Worm (Caenorhabditis elegans) whole organism, early embryonic: Measurements from ENCODE around the gene bcl-7.

Experiments
- B0310.2 ChIP-seq: sonication (generic microtip); optimal IDR thresholded peaks from 2 replicates; lab custom pipeline; 2016; ENCODE audit warnings: mild to moderate bottlenecking, missing genetic modification characterization, missing compliant biosample characterization
- F13C5.2 ChIP-seq: sonication (generic microtip); optimal IDR thresholded peaks from 2 replicates; lab custom pipeline; 2017; ENCODE audit warnings: mild to moderate bottlenecking, missing genetic modification characterization, inconsistent platforms, missing compliant biosample characterization
- aly-1 ChIP-seq: sonication (generic microtip); optimal IDR thresholded peaks from 2 replicates; lab custom pipeline; 2016; ENCODE audit warnings: missing genetic modification characterization, missing compliant biosample characterization
- ama-1 ChIP-seq: fragments of 150-350 bp; optimal IDR thresholded peaks from 2 replicates; lab custom pipeline; 2014
- ceh-13 ChIP-seq: fragments of 200-800 bp; sonication (Bioruptor generic); optimal IDR thresholded peaks from 2 replicates; lab custom pipeline; 2018; ENCODE audit warnings: mild to moderate bottlenecking, missing genetic modification characterization, missing compliant biosample characterization
- ceh-36 ChIP-seq: sonication (generic microtip); optimal IDR thresholded peaks from 2 replicates; lab custom pipeline; 2016; ENCODE audit warnings: missing genetic modification characterization, inconsistent platforms, missing compliant biosample characterization
- ets-7 ChIP-seq: sonication (generic microtip); optimal IDR thresholded peaks from 2 replicates; lab custom pipeline; 2016; ENCODE audit warnings: missing genotype, missing genetic modification characterization, missing compliant biosample characterization
- flt-1 ChIP-seq: fragments of 200-800 bp; sonication (Bioruptor generic); IDR thresholded peaks from 2 replicates; pipeline ENCODE4 v1.3.6; 2022; ENCODE audit warnings: missing genetic modification characterization, missing compliant biosample characterization
- hmbx-1 ChIP-seq: sonication (generic microtip); optimal IDR thresholded peaks from 2 replicates; lab custom pipeline; 2016; ENCODE audit warnings: mild to moderate bottlenecking, missing genetic modification characterization, missing compliant biosample characterization
- hmg-4 ChIP-seq: fragments of 200-800 bp; sonication (Bioruptor generic); optimal IDR thresholded peaks from 2 replicates; lab custom pipeline; 2018; ENCODE audit warnings: mild to moderate bottlenecking, missing genetic modification characterization, missing compliant biosample characterization
- hnd-1 ChIP-seq: sonication (generic microtip); optimal IDR thresholded peaks from 2 replicates; lab custom pipeline; 2016; ENCODE audit warnings: missing genetic modification characterization, missing compliant biosample characterization
- pes-1 ChIP-seq: fragments of 200-800 bp; sonication (Bioruptor generic); IDR thresholded peaks from 2 replicates; pipeline ENCODE4 v1.3.6; 2022; ENCODE audit warnings: missing genetic modification reagents, missing genetic modification characterization, missing compliant biosample characterization
- scrt-1 ChIP-seq: fragments of 200-800 bp; sonication (Bioruptor generic); IDR thresholded peaks from 2 replicates; pipeline ENCODE4 v1.3.6; 2022; ENCODE audit warnings: missing genetic modification characterization, missing compliant biosample characterization
- sea-1 ChIP-seq: fragments of 200-800 bp; sonication (Bioruptor generic); conservative IDR thresholded peaks from 2 replicates; pipeline ENCODE4 v1.3.6; 2022; ENCODE audit warnings: missing genetic modification characterization, missing compliant biosample characterization
- tbx-11 ChIP-seq: fragments of 200-800 bp; sonication (Bioruptor generic); IDR thresholded peaks from 2 replicates; pipeline ENCODE4 v1.3.6; 2022; ENCODE audit warnings: missing genetic modification characterization, missing compliant biosample characterization
- tbx-37 ChIP-seq: fragments of 200-800 bp; sonication (Bioruptor generic); conservative IDR thresholded peaks from 2 replicates; pipeline ENCODE4 v1.3.6; 2022; ENCODE audit warnings: missing genetic modification reagents, missing genetic modification characterization, missing compliant biosample characterization
- tra-4 ChIP-seq: sonication (generic microtip); optimal IDR thresholded peaks from 2 replicates; lab custom pipeline; 2017; ENCODE audit warnings: missing genetic modification characterization, missing compliant biosample characterization

Gene bcl-7

ce11 chrIII:5884459-5884858 lies 41.4 kb upstream of the bcl-7 start:
- TF ChIP-seq pes-1 (GFP tag; lab: Robert Waterston, UW) (no peak), aly-1 (tag; lab: Kevin White, UChicago) (no peak), F13C5.2 (tag; lab: Kevin White, UChicago) (no peak), hmbx-1 (tag; lab: Kevin White, UChicago) (no peak), tra-4 (tag; lab: Kevin White, UChicago) (no peak), sea-1 (GFP tag; lab: Robert Waterston, UW) (no peak), tbx-37 (GFP tag; lab: Robert Waterston, UW) (no peak), ets-7 (tag; lab: Kevin White, UChicago) (no peak), scrt-1 (GFP tag; lab: Robert Waterston, UW) (no peak), flt-1 (GFP tag; lab: Robert Waterston, UW) (no peak)

- no peak for TF ChIP-seq aly-1 (tag; lab: Kevin White, UChicago)
- no peak for TF ChIP-seq F13C5.2 (tag; lab: Kevin White, UChicago)
- no peak for TF ChIP-seq scrt-1 (GFP tag; lab: Robert Waterston, UW)
- no peak for TF ChIP-seq ceh-13 (GFP tag; lab: Kevin White, UChicago)
- no peak for TF ChIP-seq tbx-11
- no peak for TF ChIP-seq ets-7 (tag; lab: Kevin White, UChicago)
- TF ChIP-seq B0310.2 (tag; lab: Kevin White, UChicago) = no peak
- TF ChIP-seq hnd-1 (tag; lab: Kevin White, UChicago) = no peak
- no peak for TF ChIP-seq ama-1 (lab: Kevin White, UChicago)
- no peak for TF ChIP-seq hmg-4
- TF ChIP-seq hmbx-1 (tag; lab: Kevin White, UChicago) = no peak
- TF ChIP-seq ceh-36 (tag; lab: Kevin White, UChicago) = no peak
- TF ChIP-seq sea-1 (GFP tag; lab: Robert Waterston, UW) = no peak
- no peak for TF ChIP-seq tbx-37 (GFP tag; lab: Robert Waterston, UW)
- TF ChIP-seq pes-1 (GFP tag; lab: Robert Waterston, UW) = no peak
- TF ChIP-seq tra-4 (tag; lab: Kevin White, UChicago) = no peak
Observed at ce11 chrIII:5886893-5887292, 39.0 kb upstream of the bcl-7 start, which contains the start of gene C28H8.7. Gene C28H8.7 (minus strand): TSS chrIII:5886993.

ce11 chrIII:5888675-5889074 lies 37.2 kb upstream of the bcl-7 start, which contains the start of gene C28H8.8:
Gene C28H8.8 (minus strand): TSS chrIII:5888775.
- TF ChIP-seq F13C5.2 (tag; lab: Kevin White, UChicago) (no peak), hnd-1 (tag; lab: Kevin White, UChicago) (no peak), ama-1 (lab: Kevin White, UChicago) (no peak), sea-1 (GFP tag; lab: Robert Waterston, UW) (no peak), ceh-13 (GFP tag; lab: Kevin White, UChicago) (no peak), B0310.2 (tag; lab: Kevin White, UChicago) (no peak), hmbx-1 (tag; lab: Kevin White, UChicago) (no peak), pes-1 (GFP tag; lab: Robert Waterston, UW) (no peak)

ce11 chrIII:5892909-5893308 lies 33.0 kb upstream of the bcl-7 start:
- TF ChIP-seq ceh-13 (GFP tag; lab: Kevin White, UChicago) (no peak), ets-7 (tag; lab: Kevin White, UChicago) (no peak), ama-1 (lab: Kevin White, UChicago) (no peak), B0310.2 (tag; lab: Kevin White, UChicago) (no peak), sea-1 (GFP tag; lab: Robert Waterston, UW) (no peak), aly-1 (tag; lab: Kevin White, UChicago) (no peak), pes-1 (GFP tag; lab: Robert Waterston, UW) (no peak), flt-1 (GFP tag; lab: Robert Waterston, UW) (no peak)

- TF ChIP-seq ceh-36 (tag; lab: Kevin White, UChicago) = no peak
- TF ChIP-seq tbx-37 (GFP tag; lab: Robert Waterston, UW) = no peak
- TF ChIP-seq B0310.2 (tag; lab: Kevin White, UChicago) = no peak
- TF ChIP-seq sea-1 (GFP tag; lab: Robert Waterston, UW) = no peak
- no peak for TF ChIP-seq ets-7 (tag; lab: Kevin White, UChicago)
- no peak for TF ChIP-seq flt-1 (GFP tag; lab: Robert Waterston, UW)
- TF ChIP-seq tra-4 (tag; lab: Kevin White, UChicago) = no peak
- TF ChIP-seq pes-1 (GFP tag; lab: Robert Waterston, UW) = no peak
- TF ChIP-seq hmbx-1 (tag; lab: Kevin White, UChicago) = no peak
- TF ChIP-seq hmg-4 = no peak
Observed at ce11 chrIII:5895913-5896312, 30.0 kb upstream of the bcl-7 start, which contains the start of gene pxl-1. Gene pxl-1 (minus strand): TSS chrIII:5896013.

ce11 chrIII:5897468-5897867 lies 28.4 kb upstream of the bcl-7 start:
- no peak for TF ChIP-seq ets-7 (tag; lab: Kevin White, UChicago)
- TF ChIP-seq ama-1 (lab: Kevin White, UChicago) = no peak
- no peak for TF ChIP-seq ceh-36 (tag; lab: Kevin White, UChicago)
- no peak for TF ChIP-seq ceh-13 (GFP tag; lab: Kevin White, UChicago)
- TF ChIP-seq tbx-37 (GFP tag; lab: Robert Waterston, UW) = no peak
- no peak for TF ChIP-seq B0310.2 (tag; lab: Kevin White, UChicago)
- TF ChIP-seq flt-1 (GFP tag; lab: Robert Waterston, UW) = no peak
- TF ChIP-seq aly-1 (tag; lab: Kevin White, UChicago) = no peak
- TF ChIP-seq tra-4 (tag; lab: Kevin White, UChicago) = no peak
- no peak for TF ChIP-seq tbx-11
- TF ChIP-seq F13C5.2 (tag; lab: Kevin White, UChicago) = no peak
- TF ChIP-seq hmg-4 = no peak
- no peak for TF ChIP-seq sea-1 (GFP tag; lab: Robert Waterston, UW)
- no peak for TF ChIP-seq hnd-1 (tag; lab: Kevin White, UChicago)
- TF ChIP-seq hmbx-1 (tag; lab: Kevin White, UChicago) = no peak
- no peak for TF ChIP-seq scrt-1 (GFP tag; lab: Robert Waterston, UW)
- no peak for TF ChIP-seq pes-1 (GFP tag; lab: Robert Waterston, UW)

- TF ChIP-seq sea-1 (GFP tag; lab: Robert Waterston, UW) = no peak
- no peak for TF ChIP-seq ets-7 (tag; lab: Kevin White, UChicago)
- TF ChIP-seq scrt-1 (GFP tag; lab: Robert Waterston, UW) = no peak
- no peak for TF ChIP-seq hmg-4
- no peak for TF ChIP-seq tra-4 (tag; lab: Kevin White, UChicago)
- no peak for TF ChIP-seq pes-1 (GFP tag; lab: Robert Waterston, UW)
- TF ChIP-seq aly-1 (tag; lab: Kevin White, UChicago) = no peak
- no peak for TF ChIP-seq tbx-37 (GFP tag; lab: Robert Waterston, UW)
- no peak for TF ChIP-seq hmbx-1 (tag; lab: Kevin White, UChicago)
- TF ChIP-seq ceh-13 (GFP tag; lab: Kevin White, UChicago) = no peak
Observed at ce11 chrIII:5898631-5899030, 27.3 kb upstream of the bcl-7 start.
